Worm (Caenorhabditis elegans): ENCODE measurements around the gene T21H3.5.

T21H3.5 gene

DNA sequence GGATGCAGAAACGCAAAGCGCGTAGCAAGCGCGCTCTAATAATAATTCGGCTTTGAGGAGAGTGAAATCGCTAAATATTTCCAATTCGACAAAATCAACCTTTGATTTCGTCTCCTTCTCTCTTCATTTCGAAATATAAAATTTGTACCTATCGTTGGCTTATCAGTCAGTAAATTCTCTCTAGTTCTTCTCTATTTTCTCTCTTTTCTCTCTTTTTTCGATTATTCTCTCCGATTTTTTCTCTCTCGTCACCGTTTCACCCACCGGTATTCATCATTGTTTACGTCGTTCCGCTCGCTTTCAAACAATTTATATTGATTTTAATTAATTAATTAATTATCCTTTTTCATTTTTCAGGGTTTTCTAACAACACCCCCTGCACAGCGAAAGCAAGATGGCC, 8.2 kb downstream of the T21H3.5 start, which contains the start of gene cmd-1:
Gene cmd-1 (plus strand): TSS at position 358 of the 400 bp plus-strand sequence.
- peak; percentile 31 for TF ChIP-seq elt-3 (tag; optimal IDR thresholded peaks at IDR 0.05)
- TF ChIP-seq ces-1 (GFP tag; optimal IDR thresholded peaks at IDR 0.05), result peak; percentile 39
- no peak for TF ChIP-seq ceh-43 (GFP tag; optimal IDR thresholded peaks at IDR 0.05)
- TF ChIP-seq unc-39 (tag; optimal IDR thresholded peaks at IDR 0.05), result no peak
- no peak for TF ChIP-seq hlh-1 (tag; optimal IDR thresholded peaks at IDR 0.05)

DNA sequence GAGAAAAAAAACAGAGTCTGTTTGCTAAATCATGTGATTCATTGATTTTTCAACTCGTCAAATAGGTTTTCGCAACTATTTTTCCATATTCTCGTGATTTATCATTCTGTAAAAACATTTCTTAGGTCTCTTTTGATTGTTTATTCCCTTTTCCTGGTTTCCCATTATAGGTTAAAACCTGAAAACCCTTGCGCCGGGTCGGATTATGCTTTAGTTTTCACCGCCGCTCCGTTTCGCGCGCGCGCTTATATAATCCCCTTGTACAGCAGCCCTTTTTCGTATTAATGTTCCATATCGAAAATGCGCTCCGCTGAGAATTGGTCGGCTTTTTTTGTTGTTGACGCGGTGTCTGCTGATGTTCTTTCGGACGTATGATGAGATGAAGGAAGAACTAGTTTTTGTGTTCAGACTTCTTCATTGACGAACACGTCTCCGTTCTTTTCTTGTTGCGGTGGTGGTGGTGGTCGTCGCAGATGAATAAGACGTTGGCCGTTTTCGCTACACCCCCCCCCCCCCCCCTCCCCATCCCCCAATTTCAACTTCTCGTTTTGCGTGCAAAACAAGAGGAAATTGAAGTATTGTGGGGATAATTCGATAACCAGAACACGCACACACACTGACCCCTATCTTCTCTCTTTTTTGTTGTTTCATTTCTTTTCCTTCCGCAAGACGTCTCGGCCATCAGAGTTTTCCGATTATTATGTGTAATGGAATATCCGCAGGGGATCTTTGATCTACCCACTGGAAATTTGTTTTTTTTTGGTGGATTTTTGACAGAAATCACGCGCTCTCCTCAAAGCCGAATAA, 9.4 kb downstream of the T21H3.5 start:
- TF ChIP-seq ces-1 (GFP tag; optimal IDR thresholded peaks at IDR 0.05) (peak; percentile 88), ham-2 (GFP tag; optimal IDR thresholded peaks at IDR 0.05) (peak; percentile 14), zip-8 (tag; optimal IDR thresholded peaks at IDR 0.05) (no peak), mab-5 (tag; optimal IDR thresholded peaks at IDR 0.05) (no peak), mls-2 (tag; optimal IDR thresholded peaks at IDR 0.05) (peak; percentile 12)

DNA sequence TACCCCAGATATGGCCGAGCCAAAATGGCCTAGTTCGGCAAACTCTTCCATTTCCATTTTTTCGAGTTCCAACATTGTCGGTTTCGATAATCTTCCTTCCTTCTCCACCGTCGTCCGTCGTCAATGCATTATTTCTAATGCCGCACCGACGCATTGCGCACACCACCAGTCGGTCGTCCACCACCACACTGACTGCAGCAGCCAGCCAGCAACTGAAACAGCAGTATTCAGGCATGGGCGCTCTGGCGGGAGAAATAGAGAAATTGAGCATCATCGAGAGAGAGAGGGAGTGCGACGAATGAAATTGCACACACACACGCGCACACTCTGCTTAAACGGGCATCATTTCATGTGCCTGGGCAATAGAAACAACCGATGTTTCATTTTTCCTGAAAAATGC, 10.2 kb downstream of the T21H3.5 start:
- TF ChIP-seq lin-32 (GFP tag; optimal IDR thresholded peaks at IDR 0.05) (no peak), ztf-11 (tag; optimal IDR thresholded peaks at IDR 0.05) (no peak), ces-1 (GFP tag; optimal IDR thresholded peaks at IDR 0.05) (peak; percentile 51), ceh-43 (GFP tag; optimal IDR thresholded peaks at IDR 0.05) (no peak), hlh-1 (tag; optimal IDR thresholded peaks at IDR 0.05) (peak; percentile 24), sptf-1 (tag; optimal IDR thresholded peaks at IDR 0.05) (peak; percentile 29), elt-3 (tag; optimal IDR thresholded peaks at IDR 0.05) (no peak), pha-4 (tag; optimal IDR thresholded peaks at IDR 0.05) (no peak), mls-2 (tag; optimal IDR thresholded peaks at IDR 0.05) (peak; percentile 21), unc-120 (tag; optimal IDR thresholded peaks at IDR 0.05; ENCODE audit: poor library complexity, severe bottlenecking) (peak; percentile 59), M03D4.4 (tag; optimal IDR thresholded peaks at IDR 0.05) (peak; percentile 3)

DNA sequence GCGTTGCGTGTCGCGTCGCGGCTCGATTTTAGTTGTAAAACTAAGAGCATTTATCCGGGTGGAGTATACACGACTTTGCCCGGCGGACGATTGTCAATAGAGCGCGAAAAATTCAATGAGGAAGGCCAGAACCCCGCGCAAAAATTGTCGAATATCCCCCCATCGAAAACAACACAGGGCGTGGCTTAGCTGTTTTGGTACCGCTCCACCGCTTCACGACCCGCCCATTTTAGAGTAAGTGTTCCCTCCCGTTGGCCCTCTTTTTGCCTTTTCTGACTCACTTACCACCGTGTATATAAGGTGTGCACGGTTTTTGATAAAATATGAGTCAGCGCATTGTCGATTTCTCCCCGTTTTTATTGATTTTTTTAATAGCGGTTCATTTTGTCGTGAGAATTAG, 10.7 kb downstream of the T21H3.5 start:
- no peak for TF ChIP-seq unc-39 (tag; optimal IDR thresholded peaks at IDR 0.05)

DNA sequence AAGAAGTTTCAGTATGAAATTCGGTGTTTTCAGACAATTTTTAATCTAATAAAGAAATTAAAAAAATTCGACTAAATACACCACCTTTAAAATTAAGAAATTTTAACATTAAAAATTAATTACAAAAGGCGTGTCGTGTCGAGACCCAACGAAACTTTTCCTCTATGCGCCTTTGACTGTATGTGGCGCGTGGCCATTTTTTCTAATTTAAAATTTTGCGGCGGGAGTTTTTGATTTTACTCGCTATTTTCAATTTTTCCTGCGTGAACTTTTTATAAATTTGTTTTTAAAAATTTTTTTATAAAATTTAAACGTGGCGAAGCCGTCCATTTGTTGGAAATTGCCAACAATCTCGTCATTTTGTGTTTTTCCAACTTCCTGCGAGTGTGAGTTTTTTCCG, 11.4 kb downstream of the T21H3.5 start:
- TF ChIP-seq lin-32 (GFP tag; optimal IDR thresholded peaks at IDR 0.05), result no peak
- no peak for TF ChIP-seq mab-5 (tag; optimal IDR thresholded peaks at IDR 0.05)
- no peak for TF ChIP-seq lsy-2 (tag; optimal IDR thresholded peaks at IDR 0.05)
- TF ChIP-seq flh-1 (GFP tag; optimal IDR thresholded peaks at IDR 0.05), result no peak
- TF ChIP-seq ztf-11 (tag; optimal IDR thresholded peaks at IDR 0.05), result no peak
- no peak for TF ChIP-seq unc-120 (tag; optimal IDR thresholded peaks at IDR 0.05; ENCODE audit: poor library complexity, severe bottlenecking)
- TF ChIP-seq nhr-76 (tag; optimal IDR thresholded peaks at IDR 0.05), result no peak

DNA sequence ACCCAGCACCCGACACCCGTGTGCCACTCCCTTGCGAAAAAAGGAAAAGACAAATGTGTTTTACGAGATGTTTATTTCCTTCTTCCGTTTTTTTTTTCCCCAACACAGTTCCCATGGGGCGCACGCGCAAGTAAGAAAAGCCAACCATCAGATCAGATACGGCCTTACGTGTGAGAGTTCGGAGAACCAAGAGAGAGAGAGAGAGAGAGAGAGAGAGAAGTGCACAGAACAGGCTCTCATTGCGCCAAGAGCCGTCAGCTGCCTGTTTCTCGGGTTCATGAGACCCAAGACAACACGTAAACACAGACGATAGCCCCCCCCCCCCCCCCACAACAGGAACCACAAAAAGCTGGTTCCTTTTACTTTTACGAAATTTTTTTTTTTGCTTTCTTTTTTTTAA, 12.3 kb downstream of the T21H3.5 start:
- TF ChIP-seq nhr-76 (tag; optimal IDR thresholded peaks at IDR 0.05) (no peak), hlh-1 (tag; optimal IDR thresholded peaks at IDR 0.05) (peak; percentile 68), flh-1 (GFP tag; optimal IDR thresholded peaks at IDR 0.05) (no peak), M03D4.4 (tag; optimal IDR thresholded peaks at IDR 0.05) (no peak), mls-2 (tag; optimal IDR thresholded peaks at IDR 0.05) (no peak), ceh-39 (tag; optimal IDR thresholded peaks at IDR 0.05) (no peak)

DNA sequence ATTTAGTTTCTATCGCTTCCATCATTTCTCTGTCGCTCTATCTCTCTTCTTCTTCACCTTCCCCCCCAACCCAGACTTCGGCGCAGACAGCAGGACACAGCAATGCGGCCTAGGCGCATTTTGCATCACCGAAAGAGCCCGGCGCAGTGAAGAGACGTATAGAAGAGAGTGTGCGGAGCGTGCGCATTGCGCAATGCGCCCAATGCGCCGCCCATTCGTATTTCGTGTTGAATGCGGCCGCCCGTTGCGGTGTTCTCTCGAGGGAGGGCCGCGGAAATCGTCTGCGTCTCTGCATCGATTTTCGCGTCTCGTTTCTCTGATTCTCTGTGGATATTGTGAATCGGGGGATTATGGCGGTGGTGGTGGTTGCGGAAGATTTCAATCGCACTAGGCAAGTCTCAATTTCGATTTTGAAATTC, 12.8 kb downstream of the T21H3.5 start:
- TF ChIP-seq unc-62 (GFP tag; optimal IDR thresholded peaks at IDR 0.05) (peak; percentile 91), sem-2 (GFP tag; optimal IDR thresholded peaks at IDR 0.05) (no peak), tbx-8 (GFP tag; optimal IDR thresholded peaks at IDR 0.05) (peak; percentile 50), mab-5 (tag; optimal IDR thresholded peaks at IDR 0.05) (peak; percentile 87), blmp-1 (tag; optimal IDR thresholded peaks at IDR 0.05) (peak; percentile 3), nhr-237 (tag; optimal IDR thresholded peaks at IDR 0.05) (peak; percentile 84), ceh-83 (GFP tag; optimal IDR thresholded peaks at IDR 0.05) (peak; percentile 66), ces-1 (GFP tag; optimal IDR thresholded peaks at IDR 0.05) (peak; percentile 87), hlh-1 (tag; optimal IDR thresholded peaks at IDR 0.05) (peak; percentile 82), bed-3 (GFP tag; optimal IDR thresholded peaks at IDR 0.05) (peak; percentile 57), nhr-12 (tag; optimal IDR thresholded peaks at IDR 0.05) (peak; percentile 19), drap-1 (GFP tag; optimal IDR thresholded peaks at IDR 0.05) (peak; percentile 84), lin-13 (tag; optimal IDR thresholded peaks at IDR 0.05) (peak; percentile 94), snpc-4 (tag; optimal IDR thresholded peaks at IDR 0.05) (no peak), pha-4 (tag; optimal IDR thresholded peaks at IDR 0.05) (peak; percentile 79), mls-2 (tag; optimal IDR thresholded peaks at IDR 0.05) (peak; percentile 90), ceh-43 (GFP tag; optimal IDR thresholded peaks at IDR 0.05) (peak; percentile 70), mep-1 (tag; optimal IDR thresholded peaks at IDR 0.05) (peak; percentile 89), cnd-1 (tag; optimal IDR thresholded peaks at IDR 0.05) (peak; percentile 83), ceh-39 (tag; optimal IDR thresholded peaks at IDR 0.05) (peak; percentile 84), elt-1 (tag; optimal IDR thresholded peaks at IDR 0.05; ENCODE audit: borderline replicate concordance, insufficient read depth) (peak; percentile 54), zip-8 (tag; optimal IDR thresholded peaks at IDR 0.05) (peak; percentile 93), nhr-2 (tag; optimal IDR thresholded peaks at IDR 0.05) (no peak), nhr-28 (tag; optimal IDR thresholded peaks at IDR 0.05) (peak; percentile 23), M03D4.4 (tag; optimal IDR thresholded peaks at IDR 0.05) (peak; percentile 82)

Measured in whole organism, mixed stage, embryonic.